Fruit fly (Drosophila melanogaster): ENCODE results near the gene Gycbeta100B.

The Gycbeta100B gene

DNA sequence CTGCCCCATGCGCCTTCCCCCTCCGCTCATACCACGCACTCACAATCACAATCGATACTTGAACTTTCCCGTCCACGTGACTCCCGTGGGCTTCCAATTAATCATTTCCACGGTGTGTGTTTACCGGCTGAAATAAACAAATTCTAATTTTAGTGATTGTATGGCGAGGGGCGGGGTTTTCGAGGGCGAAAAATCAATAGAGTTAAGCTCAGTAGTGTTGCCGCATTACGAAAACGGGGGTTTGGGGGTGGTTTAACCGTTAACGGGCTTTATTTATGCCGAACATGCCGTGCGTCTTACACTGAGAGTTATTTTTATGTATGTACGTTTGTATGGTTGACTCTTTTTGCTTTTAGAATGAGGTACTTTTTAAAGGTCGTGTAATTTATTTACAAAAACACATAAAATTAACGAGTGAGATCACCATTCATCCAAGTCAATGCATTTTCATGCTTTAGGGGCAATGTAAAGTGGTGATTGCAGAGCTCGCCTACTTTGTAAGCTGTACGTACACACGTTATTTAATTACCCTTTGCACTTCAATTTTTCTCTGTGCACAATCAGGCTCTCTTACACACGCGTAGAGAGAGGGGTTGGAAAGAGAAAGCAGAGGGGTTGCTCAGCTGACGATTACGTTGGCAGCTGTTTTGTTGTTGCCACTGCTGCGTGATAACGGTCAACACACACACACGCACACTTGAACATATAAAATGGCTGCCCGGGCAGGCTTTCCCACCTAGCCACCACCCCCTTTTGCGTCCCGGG is 88.1 kb downstream of the Gycbeta100B start:
- TF ChIP-seq Pif1B (GFP tag; optimal IDR thresholded peaks at IDR 0.05) (no peak), CG14655 (GFP tag; optimal IDR thresholded peaks at IDR 0.05) (peak; percentile 54), gl (tag; optimal IDR thresholded peaks at IDR 0.05) (no peak), rn (GFP tag; IDR thresholded peaks at IDR 0.05) (no peak), EcR (GFP tag; optimal IDR thresholded peaks at IDR 0.05) (no peak), CG8301 (tag; optimal IDR thresholded peaks at IDR 0.05) (peak; percentile 51), CG15710 (tag; optimal IDR thresholded peaks at IDR 0.05) (peak; percentile 62), CG12605 (GFP tag; IDR thresholded peaks at IDR 0.05) (no peak), Ets98B (GFP tag; IDR thresholded peaks at IDR 0.05) (no peak), Snoo (tag; optimal IDR thresholded peaks at IDR 0.05) (peak; percentile 60), CG9948 (tag; optimal IDR thresholded peaks at IDR 0.05) (peak; percentile 56), CG13204 (GFP tag; optimal IDR thresholded peaks at IDR 0.05) (no peak), CG17806 (tag; optimal IDR thresholded peaks at IDR 0.05) (peak; percentile 48), CG32121 (GFP tag; IDR thresholded peaks at IDR 0.05) (no peak), D1 (tag; optimal IDR thresholded peaks at IDR 0.05) (no peak), fd96Ca (GFP tag; IDR thresholded peaks at IDR 0.05) (no peak), CG4496 (GFP tag; IDR thresholded peaks at IDR 0.05) (no peak), Pif1A (GFP tag; optimal IDR thresholded peaks at IDR 0.05) (peak; percentile 59), CG10348 (GFP tag; IDR thresholded peaks at IDR 0.05) (no peak), CG8159 (tag; optimal IDR thresholded peaks at IDR 0.05) (peak; percentile 72), CG34367 (tag; optimal IDR thresholded peaks at IDR 0.05) (peak; percentile 67)

DNA sequence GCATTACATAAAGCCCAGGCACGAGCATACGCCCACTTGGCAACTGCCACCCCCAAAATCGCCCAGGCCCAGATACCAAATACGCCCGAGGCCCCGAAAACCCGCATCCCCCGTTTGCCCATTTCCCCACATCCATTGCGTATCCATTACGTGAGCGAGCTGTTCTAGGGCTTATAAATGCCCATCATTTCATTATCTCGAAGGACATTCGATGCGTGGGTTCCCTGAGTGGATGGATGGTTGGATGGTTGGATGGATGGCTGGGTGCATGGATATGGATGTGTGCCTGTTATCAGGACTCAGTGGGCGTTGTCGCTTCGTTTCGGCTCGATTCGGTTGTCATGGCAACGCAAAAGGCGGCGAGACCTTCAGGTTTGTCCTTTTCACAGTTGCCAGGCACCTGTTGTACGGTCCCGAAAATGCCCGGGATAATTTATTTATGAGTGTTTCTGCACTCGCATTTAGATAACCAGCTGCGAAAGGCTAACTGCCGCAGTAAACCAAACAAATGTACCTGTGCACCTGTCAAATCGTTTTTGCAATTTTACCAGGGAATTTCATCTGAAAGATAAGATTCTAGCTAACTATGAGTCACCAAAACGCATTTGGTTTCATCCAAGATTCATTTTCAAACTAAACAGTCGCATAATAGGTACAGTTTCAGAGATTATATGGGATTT is 88.8 kb downstream of the Gycbeta100B start:
- TF ChIP-seq CG32121 (GFP tag; IDR thresholded peaks at IDR 0.05) (no peak), CG15710 (tag; optimal IDR thresholded peaks at IDR 0.05) (no peak), CG8159 (tag; optimal IDR thresholded peaks at IDR 0.05) (no peak), CG12605 (GFP tag; IDR thresholded peaks at IDR 0.05) (no peak), CG4496 (GFP tag; IDR thresholded peaks at IDR 0.05) (no peak), EcR (GFP tag; optimal IDR thresholded peaks at IDR 0.05) (no peak), CG17806 (tag; optimal IDR thresholded peaks at IDR 0.05) (no peak)

DNA sequence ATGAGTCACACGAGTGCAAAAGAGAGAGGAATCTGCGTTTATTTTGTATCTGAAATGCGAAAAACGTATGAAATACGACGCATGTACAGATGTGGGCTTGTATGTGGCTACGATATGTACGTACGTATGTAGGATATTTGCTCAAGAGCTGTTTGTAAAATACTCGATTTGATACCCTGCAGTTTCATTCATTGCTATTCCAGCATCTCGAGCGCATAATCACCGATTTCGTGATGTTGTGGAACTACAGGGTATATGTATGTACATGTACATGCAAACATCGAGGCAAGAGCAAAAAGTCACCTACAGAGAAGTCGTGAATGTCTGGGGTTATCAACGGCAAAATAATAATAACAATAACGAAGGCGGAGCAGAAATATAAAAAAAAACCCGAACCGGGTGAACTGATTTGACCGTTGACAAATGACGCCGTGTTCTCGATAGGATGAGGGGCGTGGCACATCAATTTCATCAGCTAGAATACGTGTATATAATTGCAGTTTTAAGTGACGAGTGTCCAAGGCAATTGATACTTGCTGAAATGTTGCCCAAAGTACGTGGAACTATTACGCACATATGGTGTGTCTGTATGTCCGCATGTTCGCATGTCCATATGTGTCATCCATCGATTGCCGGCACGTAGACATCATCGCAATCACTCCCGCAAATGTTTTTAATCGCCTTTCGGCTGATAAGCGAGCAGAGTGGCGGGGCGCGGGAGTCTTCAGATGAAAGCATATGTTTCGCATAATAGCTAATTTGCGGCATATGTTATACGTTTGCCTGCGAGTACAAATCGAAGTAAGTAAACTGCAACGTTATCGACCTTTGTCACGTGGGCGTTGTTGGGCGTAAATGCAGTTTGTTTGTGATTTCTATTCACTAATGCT is 90.0 kb downstream of the Gycbeta100B start:
- no peak for TF ChIP-seq CG15710 (tag; optimal IDR thresholded peaks at IDR 0.05)
- TF ChIP-seq gl (tag; optimal IDR thresholded peaks at IDR 0.05) = no peak
- TF ChIP-seq EcR (GFP tag; optimal IDR thresholded peaks at IDR 0.05) = peak; percentile 49
- TF ChIP-seq Pif1A (GFP tag; optimal IDR thresholded peaks at IDR 0.05) = no peak
- no peak for TF ChIP-seq CG14655 (GFP tag; optimal IDR thresholded peaks at IDR 0.05)
- TF ChIP-seq Ets98B (GFP tag; IDR thresholded peaks at IDR 0.05) = no peak
- TF ChIP-seq fd96Ca (GFP tag; IDR thresholded peaks at IDR 0.05) = no peak

DNA sequence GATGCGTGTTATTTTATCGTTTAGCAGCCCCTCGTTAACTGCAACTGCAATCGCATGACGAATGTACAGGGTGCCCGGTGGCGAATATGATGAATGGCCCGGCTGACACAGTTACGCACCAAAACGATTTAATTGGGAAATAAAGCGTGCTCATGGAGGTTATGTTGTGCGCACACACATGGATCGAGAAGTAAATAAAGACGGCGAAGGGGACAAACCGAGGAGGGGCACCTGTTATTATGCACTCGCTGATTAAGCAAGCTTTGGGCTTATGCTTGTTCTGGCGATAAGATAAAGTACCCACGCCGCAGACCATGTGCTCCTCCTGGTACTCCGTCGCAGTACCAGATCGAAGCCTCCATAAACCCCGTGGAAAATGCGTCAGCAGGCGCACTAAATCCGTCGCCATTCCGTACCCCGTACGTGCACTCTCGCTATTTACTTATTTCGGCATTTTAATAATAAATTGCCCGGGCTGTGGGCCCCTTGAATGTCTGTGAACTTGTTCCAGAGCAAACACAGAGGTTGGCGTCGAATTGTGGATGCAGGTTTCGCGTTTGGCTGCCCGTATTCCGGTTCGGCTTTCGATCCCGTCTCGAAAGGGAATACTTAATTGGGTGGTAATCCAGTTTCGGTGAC is 91.0 kb downstream of the Gycbeta100B start:
- no peak for TF ChIP-seq gl (tag; optimal IDR thresholded peaks at IDR 0.05)
- no peak for TF ChIP-seq CG14655 (GFP tag; optimal IDR thresholded peaks at IDR 0.05)
- peak; percentile 81 for TF ChIP-seq fd96Ca (GFP tag; IDR thresholded peaks at IDR 0.05)
- no peak for TF ChIP-seq CG8301 (tag; optimal IDR thresholded peaks at IDR 0.05)
- TF ChIP-seq CG9948 (tag; optimal IDR thresholded peaks at IDR 0.05) = no peak
- TF ChIP-seq CG17806 (tag; optimal IDR thresholded peaks at IDR 0.05) = no peak
- peak; percentile 82 for TF ChIP-seq CG4496 (GFP tag; IDR thresholded peaks at IDR 0.05)
- no peak for TF ChIP-seq EcR (GFP tag; optimal IDR thresholded peaks at IDR 0.05)
- TF ChIP-seq Ets98B (GFP tag; IDR thresholded peaks at IDR 0.05) = peak; percentile 69
- TF ChIP-seq Pif1B (GFP tag; optimal IDR thresholded peaks at IDR 0.05) = peak; percentile 43
- TF ChIP-seq Snoo (tag; optimal IDR thresholded peaks at IDR 0.05) = no peak
- TF ChIP-seq CG12605 (GFP tag; IDR thresholded peaks at IDR 0.05) = peak; percentile 32; the same call in 1 of the 2 replicates
- no peak for TF ChIP-seq CG15710 (tag; optimal IDR thresholded peaks at IDR 0.05)
- TF ChIP-seq CG32121 (GFP tag; IDR thresholded peaks at IDR 0.05) = 0 out of 2 replicates have a peak, but pooled peaks have one; percentile 18
- TF ChIP-seq CG13204 (GFP tag; optimal IDR thresholded peaks at IDR 0.05) = no peak
- TF ChIP-seq rn (GFP tag; IDR thresholded peaks at IDR 0.05) = 0 out of 2 replicates have a peak, but pooled peaks have one; percentile 14

Data from whole organism, pupa.